Worm (Caenorhabditis elegans): ENCODE measurements around the gene lelo-2.

The lelo-2 gene

ce11 chrIII:1389988-1390387 is 37.0 kb downstream of the lelo-2 start:
- no peak for TF ChIP-seq zip-8 (tag; optimal IDR thresholded peaks at IDR 0.05)
- TF ChIP-seq elt-1 (tag; optimal IDR thresholded peaks at IDR 0.05; ENCODE audit: borderline replicate concordance, insufficient read depth) = no peak
- no peak for TF ChIP-seq pha-4 (tag; optimal IDR thresholded peaks at IDR 0.05)
- TF ChIP-seq cnd-1 (tag; optimal IDR thresholded peaks at IDR 0.05) = no peak
- TF ChIP-seq hlh-1 (tag; optimal IDR thresholded peaks at IDR 0.05) = no peak
- no peak for TF ChIP-seq elt-3 (tag; optimal IDR thresholded peaks at IDR 0.05)
- TF ChIP-seq lsy-2 (tag; optimal IDR thresholded peaks at IDR 0.05) = no peak
- no peak for TF ChIP-seq unc-120 (tag; optimal IDR thresholded peaks at IDR 0.05; ENCODE audit: poor library complexity, severe bottlenecking)
- TF ChIP-seq mep-1 (tag; optimal IDR thresholded peaks at IDR 0.05) = no peak
- TF ChIP-seq snpc-4 (tag; optimal IDR thresholded peaks at IDR 0.05) = no peak
- TF ChIP-seq unc-62 (GFP tag; optimal IDR thresholded peaks at IDR 0.05) = no peak
- no peak for TF ChIP-seq mab-5 (tag; optimal IDR thresholded peaks at IDR 0.05)
- no peak for TF ChIP-seq sem-2 (GFP tag; optimal IDR thresholded peaks at IDR 0.05)
- no peak for TF ChIP-seq lin-13 (tag; optimal IDR thresholded peaks at IDR 0.05)
- TF ChIP-seq M03D4.4 (tag; optimal IDR thresholded peaks at IDR 0.05) = no peak
- no peak for TF ChIP-seq nhr-76 (tag; optimal IDR thresholded peaks at IDR 0.05)
- TF ChIP-seq ceh-83 (GFP tag; optimal IDR thresholded peaks at IDR 0.05) = no peak
- no peak for TF ChIP-seq ham-2 (GFP tag; optimal IDR thresholded peaks at IDR 0.05)
- no peak for TF ChIP-seq nhr-28 (tag; optimal IDR thresholded peaks at IDR 0.05)

- no peak for TF ChIP-seq mep-1 (tag; optimal IDR thresholded peaks at IDR 0.05)
- no peak for TF ChIP-seq ceh-39 (tag; optimal IDR thresholded peaks at IDR 0.05)
- no peak for TF ChIP-seq blmp-1 (tag; optimal IDR thresholded peaks at IDR 0.05)
- no peak for TF ChIP-seq ham-2 (GFP tag; optimal IDR thresholded peaks at IDR 0.05)
- TF ChIP-seq snpc-4 (tag; optimal IDR thresholded peaks at IDR 0.05) = no peak
- TF ChIP-seq ceh-43 (GFP tag; optimal IDR thresholded peaks at IDR 0.05) = no peak
- TF ChIP-seq sptf-1 (tag; optimal IDR thresholded peaks at IDR 0.05) = no peak
- TF ChIP-seq tbx-8 (GFP tag; optimal IDR thresholded peaks at IDR 0.05) = no peak
- no peak for TF ChIP-seq zip-8 (tag; optimal IDR thresholded peaks at IDR 0.05)
- no peak for TF ChIP-seq pha-4 (tag; optimal IDR thresholded peaks at IDR 0.05)
- TF ChIP-seq unc-39 (tag; optimal IDR thresholded peaks at IDR 0.05) = no peak
- no peak for TF ChIP-seq bed-3 (GFP tag; optimal IDR thresholded peaks at IDR 0.05)
- no peak for TF ChIP-seq mab-5 (tag; optimal IDR thresholded peaks at IDR 0.05)
- TF ChIP-seq drap-1 (GFP tag; optimal IDR thresholded peaks at IDR 0.05) = no peak
- TF ChIP-seq nhr-28 (tag; optimal IDR thresholded peaks at IDR 0.05) = no peak
- TF ChIP-seq unc-62 (GFP tag; optimal IDR thresholded peaks at IDR 0.05) = no peak
- no peak for TF ChIP-seq ceh-83 (GFP tag; optimal IDR thresholded peaks at IDR 0.05)
- no peak for TF ChIP-seq flh-1 (GFP tag; optimal IDR thresholded peaks at IDR 0.05)
- no peak for TF ChIP-seq ces-1 (GFP tag; optimal IDR thresholded peaks at IDR 0.05)
Observed at ce11 chrIII:1388274-1389058, 38.6 kb downstream of the lelo-2 start, which contains the start of gene pals-20. Gene pals-20, minus strand, starts transcription at chrIII:1388324.

DNA sequence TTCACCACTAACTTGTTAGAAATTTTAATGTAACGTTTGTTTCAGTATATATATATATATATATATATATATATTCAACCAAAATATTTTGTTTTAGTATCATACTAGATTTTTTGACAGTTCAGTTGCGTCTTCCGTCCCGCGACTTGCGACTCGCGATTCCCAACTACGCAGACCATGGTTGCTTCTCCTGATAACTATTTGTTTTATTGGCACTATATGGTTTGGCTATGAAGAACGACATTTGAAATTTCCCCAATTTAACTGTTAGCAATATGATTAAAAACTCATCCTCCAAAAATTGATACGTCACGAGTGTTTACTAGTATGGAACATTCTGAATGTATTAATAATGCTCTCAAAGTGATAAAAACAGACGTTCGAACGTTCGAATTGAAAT is 42.3 kb downstream of the lelo-2 start:
- TF ChIP-seq nhr-76 (tag; optimal IDR thresholded peaks at IDR 0.05) (no peak), mls-2 (tag; optimal IDR thresholded peaks at IDR 0.05) (no peak), lin-13 (tag; optimal IDR thresholded peaks at IDR 0.05) (no peak), cnd-1 (tag; optimal IDR thresholded peaks at IDR 0.05) (no peak), sptf-1 (tag; optimal IDR thresholded peaks at IDR 0.05) (no peak), elt-3 (tag; optimal IDR thresholded peaks at IDR 0.05) (no peak), unc-39 (tag; optimal IDR thresholded peaks at IDR 0.05) (no peak), blmp-1 (tag; optimal IDR thresholded peaks at IDR 0.05) (no peak), unc-62 (GFP tag; optimal IDR thresholded peaks at IDR 0.05) (no peak), nhr-12 (tag; optimal IDR thresholded peaks at IDR 0.05) (no peak), ces-1 (GFP tag; optimal IDR thresholded peaks at IDR 0.05) (no peak), mep-1 (tag; optimal IDR thresholded peaks at IDR 0.05) (no peak), nhr-28 (tag; optimal IDR thresholded peaks at IDR 0.05) (no peak), drap-1 (GFP tag; optimal IDR thresholded peaks at IDR 0.05) (no peak), lin-32 (GFP tag; optimal IDR thresholded peaks at IDR 0.05) (no peak), hlh-1 (tag; optimal IDR thresholded peaks at IDR 0.05) (no peak), ceh-43 (GFP tag; optimal IDR thresholded peaks at IDR 0.05) (no peak), lsy-2 (tag; optimal IDR thresholded peaks at IDR 0.05) (no peak)

ce11 chrIII:1384092-1384491 is 42.9 kb downstream of the lelo-2 start, which contains the start of the genes fbxa-138 and Y82E9BR.5:
Gene fbxa-138, minus strand, starts transcription at chrIII:1384252.
Gene Y82E9BR.5, plus strand, starts transcription at chrIII:1384370.
- TF ChIP-seq zip-8 (tag; optimal IDR thresholded peaks at IDR 0.05) = no peak
- no peak for TF ChIP-seq unc-62 (GFP tag; optimal IDR thresholded peaks at IDR 0.05)
- no peak for TF ChIP-seq sptf-1 (tag; optimal IDR thresholded peaks at IDR 0.05)
- no peak for TF ChIP-seq flh-1 (GFP tag; optimal IDR thresholded peaks at IDR 0.05)
- TF ChIP-seq ham-2 (GFP tag; optimal IDR thresholded peaks at IDR 0.05) = no peak
- TF ChIP-seq blmp-1 (tag; optimal IDR thresholded peaks at IDR 0.05) = no peak
- no peak for TF ChIP-seq nhr-28 (tag; optimal IDR thresholded peaks at IDR 0.05)
- no peak for TF ChIP-seq nhr-2 (tag; optimal IDR thresholded peaks at IDR 0.05)
- no peak for TF ChIP-seq bed-3 (GFP tag; optimal IDR thresholded peaks at IDR 0.05)
- TF ChIP-seq elt-1 (tag; optimal IDR thresholded peaks at IDR 0.05; ENCODE audit: borderline replicate concordance, insufficient read depth) = no peak
- no peak for TF ChIP-seq cnd-1 (tag; optimal IDR thresholded peaks at IDR 0.05)
- TF ChIP-seq sem-2 (GFP tag; optimal IDR thresholded peaks at IDR 0.05) = no peak
- TF ChIP-seq lsy-2 (tag; optimal IDR thresholded peaks at IDR 0.05) = no peak
- no peak for TF ChIP-seq unc-39 (tag; optimal IDR thresholded peaks at IDR 0.05)
- no peak for TF ChIP-seq pha-4 (tag; optimal IDR thresholded peaks at IDR 0.05)
- no peak for TF ChIP-seq nhr-237 (tag; optimal IDR thresholded peaks at IDR 0.05)
- no peak for TF ChIP-seq elt-3 (tag; optimal IDR thresholded peaks at IDR 0.05)
- TF ChIP-seq hlh-1 (tag; optimal IDR thresholded peaks at IDR 0.05) = no peak

All from whole organism, mixed stage, embryonic.